Worm (Caenorhabditis elegans) whole organism, midembryonic: Measurements from ENCODE around the gene mop-25.2.

Source experiments
- T22C8.4 ChIP-seq: fragments of 200-800 bp; sonication (Bioruptor generic); IDR thresholded peaks from 2 replicates; pipeline ENCODE4 v1.3.6; 2022; ENCODE audit warnings: missing genetic modification characterization, missing compliant biosample characterization
- flt-1 ChIP-seq: fragments of 200-800 bp; sonication (Bioruptor generic); IDR thresholded peaks from 2 replicates; pipeline ENCODE4 v1.3.6; 2022; ENCODE audit warnings: missing genetic modification characterization, missing compliant biosample characterization
- ref-1 ChIP-seq: fragments of 200-800 bp; sonication (Bioruptor generic); conservative IDR thresholded peaks from 2 replicates; pipeline ENCODE4 v1.3.6; 2022; ENCODE audit warnings: missing genetic modification reagents, missing genetic modification characterization, missing compliant biosample characterization
- ztf-23 ChIP-seq: fragments of 200-800 bp; sonication (Bioruptor generic); IDR thresholded peaks from 2 replicates; pipeline ENCODE4 v1.3.6; 2022; ENCODE audit warnings: missing genetic modification reagents, missing genetic modification characterization, missing compliant biosample characterization

- TF ChIP-seq flt-1 (GFP tag; lab: Robert Waterston, UW), result no peak
- TF ChIP-seq ref-1 (GFP tag; lab: Robert Waterston, UW), result no peak
- no peak for TF ChIP-seq ztf-23 (GFP tag; lab: Robert Waterston, UW)
- TF ChIP-seq T22C8.4 (GFP tag; lab: Robert Waterston, UW), result no peak
Observed at ce11 chrII:9700363-9700762, 3.1 kb downstream of the mop-25.2 start, which contains the start of the genes Y53C12A.8 and Y53C12A.7.
